Fruit fly (Drosophila melanogaster) whole organism, prepupa: Measurements from ENCODE around the gene CG1227.

Experiments
- Blimp-1 ChIP-seq: fragments of 200-800 bp; sonication (Bioruptor generic); optimal IDR thresholded peaks from 3 replicates; lab custom pipeline; 2017; ENCODE audit warnings: missing biosample characterization, missing genetic modification characterization, mild to moderate bottlenecking, moderate library complexity, missing genetic modification reagents
- CG10631 ChIP-seq: fragments of 200-800 bp; sonication (Bioruptor generic); optimal IDR thresholded peaks from 2 replicates; lab custom pipeline; 2016; ENCODE audit warnings: missing biosample characterization, missing genetic modification characterization
- CG10669 ChIP-seq: fragments of 200-800 bp; sonication (Bioruptor generic); optimal IDR thresholded peaks from 3 replicates; lab custom pipeline; 2018; ENCODE audit warnings: missing biosample characterization, mild to moderate bottlenecking, missing genetic modification characterization, moderate library complexity
- CG15336 ChIP-seq: fragments of 200-800 bp; sonication (Bioruptor generic); IDR thresholded peaks from 2 replicates; pipeline ENCODE4 v1.3.6; 2022; ENCODE audit warnings: missing biosample characterization, missing genetic modification characterization
- CG1621 ChIP-seq: fragments of 200-800 bp; sonication (Bioruptor generic); optimal IDR thresholded peaks from 3 replicates; lab custom pipeline; 2018; ENCODE audit warnings: missing biosample characterization, mild to moderate bottlenecking, missing genetic modification characterization
- CG16779 ChIP-seq: fragments of 200-800 bp; sonication (Bioruptor generic); optimal IDR thresholded peaks from 3 replicates; lab custom pipeline; 2017; ENCODE audit warnings: missing biosample characterization, mild to moderate bottlenecking, missing genetic modification characterization
- CG32006 ChIP-seq: fragments of 200-800 bp; sonication (Bioruptor generic); optimal IDR thresholded peaks from 3 replicates; lab custom pipeline; 2017; ENCODE audit warnings: missing biosample characterization, mild to moderate bottlenecking, missing genetic modification characterization
- CG3919 ChIP-seq: fragments of 200-800 bp; sonication (Bioruptor generic); optimal IDR thresholded peaks from 3 replicates; lab custom pipeline; 2016; ENCODE audit warnings: missing biosample characterization, missing genetic modification characterization
- CG4318 ChIP-seq: fragments of 200-800 bp; sonication (Bioruptor generic); optimal IDR thresholded peaks from 3 replicates; lab custom pipeline; 2017; ENCODE audit warnings: missing biosample characterization, mild to moderate bottlenecking, missing genetic modification characterization
- CG6276 ChIP-seq: fragments of 200-800 bp; sonication (Bioruptor generic); optimal IDR thresholded peaks from 2 replicates; lab custom pipeline; 2017; ENCODE audit warnings: missing biosample characterization, mild to moderate bottlenecking, missing genetic modification characterization
- CG6854 ChIP-seq: fragments of 200-800 bp; sonication (Bioruptor generic); optimal IDR thresholded peaks from 2 replicates; lab custom pipeline; 2017; ENCODE audit warnings: missing biosample characterization, mild to moderate bottlenecking, missing genetic modification characterization
- CG8319 ChIP-seq: fragments of 200-800 bp; sonication (Bioruptor generic); optimal IDR thresholded peaks from 3 replicates; lab custom pipeline; 2016; ENCODE audit warnings: missing biosample characterization, missing genetic modification characterization
- Eip75B ChIP-seq: fragments of 200-800 bp; sonication (Bioruptor generic); optimal IDR thresholded peaks from 3 replicates; lab custom pipeline; 2016; ENCODE audit warnings: missing biosample characterization, missing genetic modification characterization
- Eip78C ChIP-seq: fragments of 200-800 bp; sonication (Bioruptor generic); peaks from one replicate; lab custom pipeline; 2016; ENCODE audit warnings: missing biosample characterization, missing genetic modification characterization
- Ets21C ChIP-seq: fragments of 200-800 bp; sonication (Bioruptor generic); optimal IDR thresholded peaks from 3 replicates; lab custom pipeline; 2016; ENCODE audit warnings: missing biosample characterization, missing genetic modification characterization
- Ets96B ChIP-seq: fragments of 200-800 bp; optimal IDR thresholded peaks from 2 replicates; lab custom pipeline; 2019; ENCODE audit warnings: missing biosample characterization, mild to moderate bottlenecking, missing genetic modification characterization, moderate library complexity
- Gug ChIP-seq: fragments of 200-800 bp; sonication (Bioruptor generic); IDR thresholded peaks from 2 replicates; pipeline ENCODE4 v1.3.6; 2022; ENCODE audit warnings: missing biosample characterization, missing genetic modification characterization
- Hr38 ChIP-seq: sonication (Bioruptor generic); optimal IDR thresholded peaks from 2 replicates; lab custom pipeline; 2016; ENCODE audit warnings: missing biosample characterization, missing genetic modification characterization
- Hr39 ChIP-seq: fragments of 200-800 bp; sonication (Bioruptor generic); optimal IDR thresholded peaks from 2 replicates; lab custom pipeline; 2016; ENCODE audit warnings: missing biosample characterization, missing genetic modification characterization
- Lpt ChIP-seq: fragments of 200-800 bp; sonication (Bioruptor generic); optimal IDR thresholded peaks from 3 replicates; lab custom pipeline; 2016; ENCODE audit warnings: missing biosample characterization, missing genetic modification characterization
- Met ChIP-seq: fragments of 200-800 bp; sonication (Bioruptor generic); optimal IDR thresholded peaks from 3 replicates; lab custom pipeline; 2016; ENCODE audit warnings: missing biosample characterization, missing genetic modification characterization
- OdsH ChIP-seq: fragments of 200-800 bp; sonication (Bioruptor generic); optimal IDR thresholded peaks from 3 replicates; lab custom pipeline; 2016; ENCODE audit warnings: missing biosample characterization, missing genetic modification characterization
- Smox ChIP-seq: fragments of 200-800 bp; sonication (Bioruptor generic); optimal IDR thresholded peaks from 3 replicates; lab custom pipeline; 2016; ENCODE audit warnings: missing biosample characterization, missing genetic modification characterization
- Sox15 ChIP-seq: fragments of 200-800 bp; sonication (Bioruptor generic); optimal IDR thresholded peaks from 3 replicates; lab custom pipeline; 2016; ENCODE audit warnings: missing biosample characterization, missing genetic modification characterization
- cyc ChIP-seq: fragments of 200-800 bp; sonication (Bioruptor generic); optimal IDR thresholded peaks from 3 replicates; lab custom pipeline; 2016; ENCODE audit warnings: missing biosample characterization, missing genetic modification characterization
- dac ChIP-seq: fragments of 200-800 bp; sonication (Bioruptor generic); optimal IDR thresholded peaks from 2 replicates; lab custom pipeline; 2017; ENCODE audit warnings: missing biosample characterization, mild to moderate bottlenecking, missing genetic modification characterization
- dsx ChIP-seq: fragments of 200-800 bp; optimal IDR thresholded peaks from 3 replicates; lab custom pipeline; 2019; ENCODE audit warnings: missing biosample characterization, mild to moderate bottlenecking, missing genetic modification characterization, moderate library complexity; ENCODE audit not compliant: poor library complexity, severe bottlenecking
- eg ChIP-seq: fragments of 200-800 bp; sonication (Bioruptor generic); IDR thresholded peaks from 3 replicates; pipeline ENCODE4 v1.3.6; 2022; ENCODE audit warnings: missing biosample characterization, missing genetic modification characterization
- fd59A ChIP-seq: fragments of 200-800 bp; sonication (Bioruptor generic); optimal IDR thresholded peaks from 2 replicates; lab custom pipeline; 2017; ENCODE audit warnings: missing biosample characterization, mild to moderate bottlenecking, missing genetic modification characterization, missing genetic modification reagents
- fd85E ChIP-seq: fragments of 200-800 bp; sonication (Bioruptor generic); optimal IDR thresholded peaks from 3 replicates; lab custom pipeline; 2016; ENCODE audit warnings: missing biosample characterization, missing genetic modification characterization
- salr ChIP-seq, 2 experiments: fragments of 200-800 bp; sonication (Bioruptor generic); optimal IDR thresholded peaks; 3 replicates each; lab custom pipeline; 2016 to 2018; ENCODE audit warnings: missing biosample characterization in 2 of 2, missing genetic modification characterization in 2 of 2, mild to moderate bottlenecking in 1 of 2
- spab ChIP-seq: fragments of 200-800 bp; sonication (Bioruptor generic); optimal IDR thresholded peaks from 2 replicates; lab custom pipeline; 2017; ENCODE audit warnings: missing biosample characterization, mild to moderate bottlenecking, missing genetic modification characterization, missing genetic modification reagents
- svp ChIP-seq: fragments of 200-800 bp; sonication (Bioruptor generic); peaks from one replicate; lab custom pipeline; 2016; ENCODE audit warnings: missing biosample characterization, missing genetic modification characterization
- topi ChIP-seq: fragments of 200-800 bp; sonication (Bioruptor generic); optimal IDR thresholded peaks from 3 replicates; lab custom pipeline; 2016; ENCODE audit warnings: missing biosample characterization, missing genetic modification characterization
- vri ChIP-seq: fragments of 200-800 bp; sonication (Bioruptor generic); optimal IDR thresholded peaks from 3 replicates; lab custom pipeline; 2016; ENCODE audit warnings: missing biosample characterization, mild to moderate bottlenecking, missing genetic modification characterization

CG1227 gene

dm6 chr3R:7274973-7275525 is 25.5 kb upstream of the CG1227 start:
- TF ChIP-seq Smox (GFP tag; lab: Kevin White, UChicago) = no peak
- TF ChIP-seq Blimp-1 (GFP tag; lab: Kevin White, UChicago) = no peak
- TF ChIP-seq salr (GFP tag; optimal IDR thresholded peaks at IDR 0.05; lab: Kevin White, UChicago) = no peak
- TF ChIP-seq CG4318 (GFP tag; lab: Kevin White, UChicago) = no peak
- TF ChIP-seq Ets96B = no peak
- TF ChIP-seq CG32006 = no peak

dm6 chr3R:7265567-7266208 is 16.1 kb upstream of the CG1227 start, which contains the start of the genes Gld and Syt4:
Gene Gld (minus strand): TSS chr3R:7265703.
Gene Syt4 (plus strand): TSS chr3R:7266065.
- TF ChIP-seq dac (GFP tag; lab: Kevin White, UChicago) (no peak), eg (GFP tag; lab: Robert Waterston, UW) (peak; percentile 8; the same call in 1 of the 3 replicates), Eip78C (peak; percentile 44), svp (GFP tag; lab: Kevin White, UChicago) (peak; percentile 14), topi (GFP tag; lab: Kevin White, UChicago) (no peak), Blimp-1 (GFP tag; lab: Kevin White, UChicago) (no peak), OdsH (no peak), vri (no peak), cyc (GFP tag; lab: Kevin White, UChicago) (no peak), Smox (GFP tag; lab: Kevin White, UChicago) (no peak), CG6276 (GFP tag; lab: Kevin White, UChicago) (no peak), Gug (GFP tag; lab: Robert Waterston, UW) (no peak), fd59A (GFP tag; lab: Kevin White, UChicago) (no peak)

dm6 chr3R:7259554-7259953 is 10.0 kb upstream of the CG1227 start:
- no peak for TF ChIP-seq Blimp-1 (GFP tag; lab: Kevin White, UChicago)
- TF ChIP-seq Hr39 = no peak
- TF ChIP-seq CG6276 (GFP tag; lab: Kevin White, UChicago) = no peak
- no peak for TF ChIP-seq CG10669 (GFP tag; lab: Kevin White, UChicago)
- no peak for TF ChIP-seq CG3919 (GFP tag; lab: Kevin White, UChicago)
- TF ChIP-seq CG6854 (GFP tag; lab: Kevin White, UChicago) = no peak
- no peak for TF ChIP-seq OdsH
- TF ChIP-seq CG8319 = no peak
- no peak for TF ChIP-seq fd59A (GFP tag; lab: Kevin White, UChicago)
- TF ChIP-seq CG32006 = no peak
- TF ChIP-seq CG10631 (GFP tag; lab: Kevin White, UChicago) = no peak
- no peak for TF ChIP-seq Gug (GFP tag; lab: Robert Waterston, UW)
- TF ChIP-seq CG15336 (GFP tag; lab: Robert Waterston, UW) = no peak
- TF ChIP-seq Ets21C (GFP tag; lab: Kevin White, UChicago) = no peak
- no peak for TF ChIP-seq Lpt (GFP tag; lab: Kevin White, UChicago)
- no peak for TF ChIP-seq Ets96B
- TF ChIP-seq spab = no peak
- TF ChIP-seq Met (GFP tag; lab: Kevin White, UChicago) = no peak
- no peak for TF ChIP-seq CG16779

- TF ChIP-seq Sox15 (GFP tag; lab: Kevin White, UChicago) (no peak), fd59A (GFP tag; lab: Kevin White, UChicago) (no peak), Hr39 (no peak), CG6854 (GFP tag; lab: Kevin White, UChicago) (no peak), Smox (GFP tag; lab: Kevin White, UChicago) (no peak), dsx (GFP tag; lab: Kevin White, UChicago) (no peak), Hr38 (GFP tag; lab: Kevin White, UChicago) (no peak), spab (no peak), CG15336 (GFP tag; lab: Robert Waterston, UW) (no peak), topi (GFP tag; lab: Kevin White, UChicago) (no peak), Eip75B (no peak), Gug (GFP tag; lab: Robert Waterston, UW) (no peak), fd85E (no peak), CG1621 (tag; lab: Kevin White, UChicago) (no peak), dac (GFP tag; lab: Kevin White, UChicago) (no peak)
Measured at dm6 chr3R:7251857-7252256, 2.3 kb upstream of the CG1227 start, which contains the start of gene Obp84a. Gene Obp84a (minus strand): TSS chr3R:7251957.
